Worm (Caenorhabditis elegans) whole organism, L1 larva: Measurements from ENCODE around the gene F59A1.18.

Experiments used
- C16A3.4 ChIP-seq: fragments of 150-350 bp; optimal IDR thresholded peaks from 2 replicates; lab custom pipeline; 2014; ENCODE audit warnings: missing biosample characterization, missing genetic modification characterization
- dpl-1 ChIP-seq, 3 experiments: fragments of 150-350 bp in 2 of 3; sonication (generic microtip) in 1 of 3; optimal IDR thresholded peaks; 2 replicates each; lab custom pipeline; 2014 to 2017; ENCODE audit warnings: missing biosample characterization in 3 of 3, missing genetic modification characterization in 3 of 3, missing genetic modification reagents in 3 of 3
- dsc-1 ChIP-seq: sonication (generic microtip); optimal IDR thresholded peaks from 2 replicates; lab custom pipeline; 2016; ENCODE audit warnings: mild to moderate bottlenecking, missing genetic modification characterization, missing compliant biosample characterization
- efl-1 ChIP-seq, 4 experiments: fragments of 150-350 bp; optimal IDR thresholded peaks in 3 of 4; peaks in 1 of 4; 1 replicate in 1 of 4; 2 replicates in 3 of 4; lab custom pipeline; 2014; ENCODE audit warnings: missing biosample characterization in 2 of 4, missing genetic modification characterization in 2 of 4, missing genetic modification reagents in 2 of 4
- elt-3 ChIP-seq, 6 experiments: fragments of 150-350 bp in 1 of 6; sonication (generic microtip); optimal IDR thresholded peaks; 2 replicates each; lab custom pipeline; 2017 to 2018; ENCODE audit warnings: missing biosample characterization in 6 of 6, missing genetic modification characterization in 6 of 6, inconsistent platforms in 1 of 6
- fkh-10 ChIP-seq: sonication (generic microtip); optimal IDR thresholded peaks from 2 replicates; lab custom pipeline; 2017; ENCODE audit warnings: missing biosample characterization, missing genetic modification reagents, missing genetic modification characterization
- fos-1 ChIP-seq: fragments of 150-350 bp; optimal IDR thresholded peaks from 2 replicates; lab custom pipeline; 2014; ENCODE audit warnings: missing biosample characterization, missing genetic modification characterization
- grh-1 ChIP-seq: fragments of 200-800 bp; sonication (Bioruptor generic); IDR thresholded peaks from 2 replicates; pipeline ENCODE4 v1.3.6; 2022; ENCODE audit warnings: missing genetic modification reagents, missing genetic modification characterization, missing compliant biosample characterization
- hpl-2 ChIP-seq: fragments of 150-350 bp; optimal IDR thresholded peaks from 2 replicates; lab custom pipeline; 2014; ENCODE audit warnings: missing biosample characterization, missing genetic modification reagents, missing genetic modification characterization
- isw-1 ChIP-seq: fragments of 200-800 bp; sonication (Bioruptor generic); IDR thresholded peaks from 2 replicates; pipeline ENCODE4 v1.3.6; 2022; ENCODE audit warnings: missing genetic modification characterization, missing compliant biosample characterization
- jun-1 ChIP-seq: fragments of 150-350 bp; optimal IDR thresholded peaks from 2 replicates; lab custom pipeline; 2014; ENCODE audit warnings: missing biosample characterization, missing genetic modification reagents, missing genetic modification characterization
- lin-14 ChIP-seq: fragments of 200-800 bp; sonication (Bioruptor generic); optimal IDR thresholded peaks from 2 replicates; lab custom pipeline; 2018; ENCODE audit warnings: mild to moderate bottlenecking, missing genetic modification characterization, moderate library complexity, missing compliant biosample characterization
- lin-15B ChIP-seq: fragments of 150-350 bp; sonication (generic microtip); optimal IDR thresholded peaks from 3 replicates; lab custom pipeline; 2014; ENCODE audit warnings: missing biosample characterization, missing genetic modification characterization
- lin-39 ChIP-seq: fragments of 150-350 bp; optimal IDR thresholded peaks from 2 replicates; lab custom pipeline; 2014; ENCODE audit warnings: missing biosample characterization, missing genetic modification reagents, missing genetic modification characterization
- lir-3 ChIP-seq: sonication (generic microtip); optimal IDR thresholded peaks from 2 replicates; lab custom pipeline; 2016; ENCODE audit warnings: mild to moderate bottlenecking, missing genetic modification characterization, moderate library complexity, missing compliant biosample characterization; ENCODE audit not compliant: poor library complexity
- lsy-2 ChIP-seq, 2 experiments: fragments of 150-350 bp; optimal IDR thresholded peaks; 2 replicates each; lab custom pipeline; 2014; ENCODE audit warnings: missing biosample characterization in 2 of 2, missing genetic modification characterization in 2 of 2
- mab-9 ChIP-seq: fragments of 200-800 bp; sonication (Bioruptor generic); IDR thresholded peaks from 2 replicates; pipeline ENCODE4 v1.3.6; 2022; ENCODE audit warnings: missing genetic modification reagents, missing genetic modification characterization, missing compliant biosample characterization
- mdl-1 ChIP-seq, 2 experiments: fragments of 150-350 bp; optimal IDR thresholded peaks; 2 replicates each; lab custom pipeline; 2014 to 2017; ENCODE audit warnings: missing biosample characterization in 2 of 2, missing genetic modification characterization in 2 of 2, inconsistent platforms in 1 of 2
- mef-2 ChIP-seq: fragments of 150-350 bp; optimal IDR thresholded peaks from 2 replicates; lab custom pipeline; 2014; ENCODE audit warnings: missing biosample characterization, missing genetic modification characterization
- mep-1 ChIP-seq: fragments of 150-350 bp; optimal IDR thresholded peaks from 2 replicates; lab custom pipeline; 2014; ENCODE audit warnings: missing biosample characterization, missing genetic modification characterization
- nhr-11 ChIP-seq: fragments of 150-350 bp; optimal IDR thresholded peaks from 2 replicates; lab custom pipeline; 2014; ENCODE audit warnings: missing biosample characterization, missing genetic modification characterization
- nhr-19 ChIP-seq: fragments of 200-800 bp; sonication (Bioruptor generic); conservative IDR thresholded peaks from 2 replicates; pipeline ENCODE4 v1.3.6; 2022; ENCODE audit warnings: missing genetic modification characterization, missing compliant biosample characterization
- nhr-20 ChIP-seq: sonication (generic microtip); optimal IDR thresholded peaks from 2 replicates; lab custom pipeline; 2016; ENCODE audit warnings: mild to moderate bottlenecking, missing genetic modification characterization, missing compliant biosample characterization
- nhr-237 ChIP-seq: fragments of 150-350 bp; optimal IDR thresholded peaks from 2 replicates; lab custom pipeline; 2014; ENCODE audit warnings: missing biosample characterization, missing genetic modification characterization
- nhr-28 ChIP-seq: fragments of 150-350 bp; optimal IDR thresholded peaks from 2 replicates; lab custom pipeline; 2014; ENCODE audit warnings: missing biosample characterization, missing genetic modification characterization
- nhr-71 ChIP-seq: sonication (generic microtip); optimal IDR thresholded peaks from 2 replicates; lab custom pipeline; 2016; ENCODE audit warnings: mild to moderate bottlenecking, missing genetic modification characterization, moderate library complexity, missing compliant biosample characterization
- nhr-76 ChIP-seq: sonication (generic microtip); optimal IDR thresholded peaks from 2 replicates; lab custom pipeline; 2017; ENCODE audit warnings: missing biosample characterization, missing genetic modification characterization
- nhr-84 ChIP-seq: sonication (generic microtip); optimal IDR thresholded peaks from 2 replicates; lab custom pipeline; 2017; ENCODE audit warnings: missing biosample characterization, missing genetic modification characterization
- nhr-90 ChIP-seq: sonication (generic microtip); optimal IDR thresholded peaks from 2 replicates; lab custom pipeline; 2016; ENCODE audit warnings: mild to moderate bottlenecking, missing genetic modification characterization, missing compliant biosample characterization; ENCODE audit not compliant: poor library complexity
- pag-3 ChIP-seq: sonication (generic microtip); optimal IDR thresholded peaks from 2 replicates; lab custom pipeline; 2017; ENCODE audit warnings: missing genetic modification characterization, mild to moderate bottlenecking, missing compliant biosample characterization, antibody characterized with exemption, borderline replicate concordance; ENCODE audit not compliant: insufficient read depth
- pqm-1 ChIP-seq: sonication (generic microtip); optimal IDR thresholded peaks from 3 replicates; lab custom pipeline; 2017; ENCODE audit warnings: missing biosample characterization, missing genetic modification characterization
- rnt-1 ChIP-seq: sonication (generic microtip); optimal IDR thresholded peaks from 2 replicates; lab custom pipeline; 2016; ENCODE audit warnings: mild to moderate bottlenecking, missing genetic modification characterization, moderate library complexity, missing compliant biosample characterization
- snpc-4 ChIP-seq: fragments of 150-350 bp; optimal IDR thresholded peaks from 2 replicates; lab custom pipeline; 2014; ENCODE audit warnings: missing biosample characterization, missing genetic modification characterization
- swsn-7 ChIP-seq: sonication (generic microtip); optimal IDR thresholded peaks from 2 replicates; lab custom pipeline; 2016; ENCODE audit warnings: missing genetic modification characterization, missing compliant biosample characterization
- tbx-2 ChIP-seq: sonication (generic microtip); optimal IDR thresholded peaks from 2 replicates; lab custom pipeline; 2016; ENCODE audit warnings: missing genetic modification characterization, missing compliant biosample characterization
- unc-30 ChIP-seq: sonication (generic microtip); optimal IDR thresholded peaks from 2 replicates; lab custom pipeline; 2017; ENCODE audit warnings: missing biosample characterization, missing genetic modification characterization
- unc-62 ChIP-seq: fragments of 150-350 bp; optimal IDR thresholded peaks from 2 replicates; lab custom pipeline; 2014; ENCODE audit warnings: missing biosample characterization, missing genetic modification reagents, missing genetic modification characterization
- vab-15 ChIP-seq: sonication (generic microtip); optimal IDR thresholded peaks from 2 replicates; lab custom pipeline; 2017; ENCODE audit warnings: missing genotype, mild to moderate bottlenecking, missing genetic modification characterization, missing compliant biosample characterization
- zip-4 ChIP-seq: fragments of 200-800 bp; sonication (Bioruptor generic); optimal IDR thresholded peaks from 2 replicates; lab custom pipeline; 2018; ENCODE audit warnings: mild to moderate bottlenecking, missing genetic modification characterization, moderate library complexity, missing compliant biosample characterization

The F59A1.18 gene

DNA sequence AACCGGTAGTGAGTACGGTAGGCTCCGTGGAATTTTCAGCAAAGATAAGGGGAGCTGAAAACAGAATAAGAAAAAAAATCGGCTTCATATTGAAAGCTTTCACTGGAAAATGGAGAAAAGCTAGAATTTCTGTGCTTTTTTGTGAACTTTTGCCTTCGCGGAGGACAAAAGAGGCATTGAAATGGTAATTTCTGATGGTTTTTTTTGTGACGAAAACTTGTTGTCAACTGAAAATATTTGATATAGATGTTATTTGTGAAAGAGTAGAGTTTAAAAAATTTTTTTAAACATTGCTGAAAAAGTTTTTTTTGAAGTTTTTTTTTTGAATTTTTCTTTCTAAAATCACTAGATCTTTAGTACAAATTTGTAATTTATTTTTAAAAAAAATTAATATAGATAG lies at the start of gene F59A1.18:
TSS of gene F59A1.18 (minus strand) at position 101 of the 400 bp plus-strand sequence.
- no peak for TF ChIP-seq nhr-19 (GFP tag; lab: Robert Waterston, UW)
- TF ChIP-seq mab-9 (GFP tag; lab: Robert Waterston, UW), result no peak
- no peak for TF ChIP-seq dsc-1 (tag; lab: Kevin White, UChicago)
- TF ChIP-seq unc-30 (tag; lab: Kevin White, UChicago), result no peak
- no peak for TF ChIP-seq dpl-1 (GFP tag; optimal IDR thresholded peaks at IDR 0.05; lab: Kevin White, UChicago)
- no peak for TF ChIP-seq swsn-7 (tag; lab: Kevin White, UChicago)
- no peak for TF ChIP-seq mdl-1 (tag; optimal IDR thresholded peaks at IDR 0.05; lab: Kevin White, UChicago)
- no peak for TF ChIP-seq C16A3.4 (tag; lab: Kevin White, UChicago)
- TF ChIP-seq mef-2 (tag; lab: Kevin White, UChicago), result no peak
- TF ChIP-seq mep-1, result no peak
- TF ChIP-seq grh-1, result no peak
- no peak for TF ChIP-seq rnt-1 (tag; lab: Kevin White, UChicago)
- TF ChIP-seq vab-15 (tag; lab: Kevin White, UChicago), result no peak

DNA sequence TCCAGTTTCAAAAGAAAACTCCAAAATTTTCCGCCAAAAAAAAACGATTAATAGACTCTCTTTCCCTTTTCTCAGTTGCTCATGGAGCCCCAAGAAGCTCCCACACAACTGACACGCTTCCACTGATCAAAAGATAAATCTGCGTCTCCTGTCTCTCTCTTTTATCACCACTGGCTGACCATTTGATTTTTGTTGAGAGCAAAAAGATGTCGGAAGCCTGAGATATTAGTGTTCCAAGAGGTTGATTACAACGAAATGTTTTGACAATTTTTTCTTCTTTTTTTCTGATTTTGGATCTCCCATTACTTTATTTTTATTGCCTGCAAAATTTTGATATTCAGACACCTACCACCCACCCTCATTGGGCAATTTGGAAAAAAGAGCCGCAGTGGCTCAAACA lies 45.8 kb upstream of the F59A1.18 start, which contains the start of gene twk-42:
TSS of gene twk-42 (minus strand) at position 101 of the 400 bp plus-strand sequence.
- peak; percentile 29 for TF ChIP-seq rnt-1 (tag; lab: Kevin White, UChicago)
- no peak for TF ChIP-seq lir-3 (tag; lab: Kevin White, UChicago)

DNA sequence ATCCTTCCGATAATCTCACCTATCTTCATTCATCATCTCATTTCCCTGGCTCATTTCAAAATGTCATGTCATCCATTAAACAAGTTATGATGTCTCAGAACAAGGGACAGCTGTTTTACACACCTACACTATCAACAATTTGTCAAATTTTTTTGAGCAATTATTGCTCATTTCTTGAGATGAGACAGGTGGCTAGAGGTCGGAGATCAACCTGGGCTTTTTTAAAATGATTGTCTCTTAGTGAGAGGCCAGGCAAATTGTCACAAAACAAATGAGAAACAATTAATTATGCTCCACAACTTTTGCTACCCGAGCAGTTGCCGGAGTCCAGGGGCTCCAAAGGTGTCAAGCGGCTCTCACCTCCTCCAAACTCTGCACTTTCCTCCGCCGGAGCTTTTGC lies 42.0 kb upstream of the F59A1.18 start:
- peak; percentile 74 for TF ChIP-seq rnt-1 (tag; lab: Kevin White, UChicago)
- no peak for TF ChIP-seq fkh-10 (GFP tag; lab: Kevin White, UChicago)
- TF ChIP-seq nhr-76 (tag; lab: Kevin White, UChicago), result no peak
- TF ChIP-seq nhr-71 (tag; lab: Kevin White, UChicago), result peak; percentile 70
- no peak for TF ChIP-seq zip-4 (GFP tag; lab: Kevin White, UChicago)
- peak in 1 of 2 experiments; percentile 32 for TF ChIP-seq lsy-2 (tag; optimal IDR thresholded peaks at IDR 0.05; lab: Kevin White, UChicago)
- TF ChIP-seq nhr-84, result no peak
- TF ChIP-seq fos-1 (tag; lab: Kevin White, UChicago), result no peak
- TF ChIP-seq lin-39 (tag; lab: Kevin White, UChicago), result peak; percentile 68
- peak; percentile 53 for TF ChIP-seq lin-14 (GFP tag; lab: Kevin White, UChicago)
- TF ChIP-seq vab-15 (tag; lab: Kevin White, UChicago), result peak; percentile 69
- TF ChIP-seq nhr-20, result peak; percentile 4
- no peak for TF ChIP-seq nhr-28 (tag; lab: Kevin White, UChicago)
- TF ChIP-seq isw-1 (GFP tag; lab: Robert Waterston, UW), result no peak
- TF ChIP-seq hpl-2 (GFP tag; lab: Kevin White, UChicago), result no peak
- TF ChIP-seq snpc-4 (tag; lab: Kevin White, UChicago), result no peak
- no peak for TF ChIP-seq nhr-237 (tag; lab: Kevin White, UChicago)
- no peak for TF ChIP-seq jun-1
- TF ChIP-seq pqm-1, result no peak
- peak; percentile 47 for TF ChIP-seq nhr-19 (GFP tag; lab: Robert Waterston, UW)
- no peak for TF ChIP-seq pag-3 (tag; lab: Kevin White, UChicago)
- peak; percentile 33 for TF ChIP-seq nhr-11 (tag; lab: Kevin White, UChicago)
- no peak for TF ChIP-seq efl-1 (optimal IDR thresholded peaks at IDR 0.05; lab: Kevin White, UChicago)
- TF ChIP-seq efl-1 (GFP tag; optimal IDR thresholded peaks at IDR 0.05 in 1 of 2; lab: Kevin White, UChicago), result peak in 1 of 2 experiments; percentile 75
- TF ChIP-seq tbx-2 (tag; lab: Kevin White, UChicago), result peak; percentile 3
- TF ChIP-seq lin-15B (tag; lab: Kevin White, UChicago), result no peak
- no peak for TF ChIP-seq unc-62
- TF ChIP-seq elt-3 (tag; optimal IDR thresholded peaks at IDR 0.05; lab: Kevin White, UChicago), result no peak
- no peak for TF ChIP-seq nhr-90 (tag; lab: Kevin White, UChicago)
